Fruit fly (Drosophila melanogaster): ENCODE measurements around the gene CG12990.
A peak's percentile ranks its signal among the peaks of the same experiment; 100 is the strongest.

CG12990 gene

dm6 chrX:17698864-17699504 lies 27.3 kb upstream of the CG12990 start (continued):
- TF ChIP-seq Eip78C (GFP tag) (peak; percentile 98), CG6808 (GFP tag; optimal IDR thresholded peaks at IDR 0.05) (peak; percentile 92), CG8632 (GFP tag; optimal IDR thresholded peaks at IDR 0.05) (peak; percentile 89), CG11902 (GFP tag; optimal IDR thresholded peaks at IDR 0.05) (peak; percentile 75), CG32006 (GFP tag; optimal IDR thresholded peaks at IDR 0.05) (peak; percentile 95), Hr39 (GFP tag; optimal IDR thresholded peaks at IDR 0.05) (peak; percentile 87), svp (GFP tag) (peak; percentile 97), CG16779 (tag; optimal IDR thresholded peaks at IDR 0.05) (peak; percentile 86), net (GFP tag; optimal IDR thresholded peaks at IDR 0.05) (peak; percentile 90), CG11294 (GFP tag; IDR thresholded peaks at IDR 0.05) (peak; percentile 68; the same call in 1 of the 2 replicates), vri (GFP tag; optimal IDR thresholded peaks at IDR 0.05) (peak; percentile 77), Eip75B (GFP tag; optimal IDR thresholded peaks at IDR 0.05) (peak; percentile 89), Eip93F (GFP tag; optimal IDR thresholded peaks at IDR 0.05) (peak; percentile 79), dac (GFP tag; optimal IDR thresholded peaks at IDR 0.05) (peak; percentile 80), Hr38 (GFP tag; optimal IDR thresholded peaks at IDR 0.05) (no peak), CG34406 (GFP tag; optimal IDR thresholded peaks at IDR 0.05) (peak; percentile 86), Smox (GFP tag; optimal IDR thresholded peaks at IDR 0.05) (peak; percentile 90)

- no peak for TF ChIP-seq CG31627 (GFP tag; optimal IDR thresholded peaks at IDR 0.05)
- no peak for TF ChIP-seq cyc (GFP tag; optimal IDR thresholded peaks at IDR 0.05)
- TF ChIP-seq achi (GFP tag; optimal IDR thresholded peaks at IDR 0.05): no peak
Observed at dm6 chrX:17698436-17698835, 26.7 kb upstream of the CG12990 start, which contains the start of gene chas. chas (minus strand) TSS chrX:17698730.

dm6 chrX:17697703-17698145 lies 26.0 kb upstream of the CG12990 start:
- no peak for TF ChIP-seq CG6792 (GFP tag; optimal IDR thresholded peaks at IDR 0.05)
- TF ChIP-seq fkh (GFP tag; optimal IDR thresholded peaks at IDR 0.05): peak; percentile 24
- peak; percentile 47 for TF ChIP-seq svp (GFP tag)

- TF ChIP-seq CG10669 (GFP tag; optimal IDR thresholded peaks at IDR 0.05) (peak; percentile 14), Eip93F (GFP tag; optimal IDR thresholded peaks at IDR 0.05) (no peak), CG31627 (GFP tag; optimal IDR thresholded peaks at IDR 0.05) (peak; percentile 16), CG6808 (GFP tag; optimal IDR thresholded peaks at IDR 0.05) (no peak), Eip78C (GFP tag) (peak; percentile 66), CG10631 (GFP tag; optimal IDR thresholded peaks at IDR 0.05) (no peak), CG6163 (GFP tag; IDR thresholded peaks at IDR 0.05) (0 out of 3 replicates have a peak, but pooled peaks have one; percentile 24), fkh (GFP tag; optimal IDR thresholded peaks at IDR 0.05) (no peak), CG3032 (tag; optimal IDR thresholded peaks at IDR 0.05) (no peak), ss (GFP tag; optimal IDR thresholded peaks at IDR 0.05) (peak in 1 of 2 experiments; percentile 14), CG8319 (GFP tag; optimal IDR thresholded peaks at IDR 0.05) (no peak), acj6 (GFP tag; optimal IDR thresholded peaks at IDR 0.05) (no peak), CG4318 (GFP tag; optimal IDR thresholded peaks at IDR 0.05) (no peak), vri (GFP tag; optimal IDR thresholded peaks at IDR 0.05) (no peak), Sox15 (GFP tag; optimal IDR thresholded peaks at IDR 0.05) (no peak), svp (GFP tag) (peak; percentile 50)
Observed at dm6 chrX:17697266-17697665, 25.6 kb upstream of the CG12990 start.

dm6 chrX:17696637-17697036 lies 24.9 kb upstream of the CG12990 start:
- TF ChIP-seq Hr38 (GFP tag; optimal IDR thresholded peaks at IDR 0.05): no peak
- peak; percentile 17 for TF ChIP-seq OdsH (GFP tag; optimal IDR thresholded peaks at IDR 0.05)
- TF ChIP-seq eg (GFP tag; IDR thresholded peaks at IDR 0.05): peak; percentile 48; the same call in 1 of the 3 replicates
- TF ChIP-seq CG9139 (GFP tag; optimal IDR thresholded peaks at IDR 0.05): no peak
- no peak for TF ChIP-seq CG15336 (GFP tag; IDR thresholded peaks at IDR 0.05)
- peak; percentile 15 for TF ChIP-seq Hr4 (GFP tag; optimal IDR thresholded peaks at IDR 0.05)
- peak; percentile 4 for TF ChIP-seq CG32006 (GFP tag; optimal IDR thresholded peaks at IDR 0.05)
- peak; percentile 20 for TF ChIP-seq Sox14 (GFP tag; optimal IDR thresholded peaks at IDR 0.05)
- no peak for TF ChIP-seq Sox15 (GFP tag; optimal IDR thresholded peaks at IDR 0.05)
- TF ChIP-seq fd59A (GFP tag; optimal IDR thresholded peaks at IDR 0.05): no peak
- no peak for TF ChIP-seq Sox102F (GFP tag; optimal IDR thresholded peaks at IDR 0.05)
- peak; percentile 45 for TF ChIP-seq CG10631 (GFP tag; optimal IDR thresholded peaks at IDR 0.05)
- TF ChIP-seq CG6163 (GFP tag; IDR thresholded peaks at IDR 0.05): peak; percentile 39; the same call in 1 of the 3 replicates
- TF ChIP-seq Hr39 (GFP tag; optimal IDR thresholded peaks at IDR 0.05): peak; percentile 27
- peak; percentile 54 for TF ChIP-seq lz (GFP tag; optimal IDR thresholded peaks at IDR 0.05)
- TF ChIP-seq CG31627 (GFP tag; optimal IDR thresholded peaks at IDR 0.05): peak; percentile 46
- peak; percentile 40 for TF ChIP-seq fkh (GFP tag; optimal IDR thresholded peaks at IDR 0.05)
- TF ChIP-seq cyc (GFP tag; optimal IDR thresholded peaks at IDR 0.05): peak; percentile 32
- peak; percentile 8 for TF ChIP-seq CG3032 (tag; optimal IDR thresholded peaks at IDR 0.05)
- peak; percentile 48 for TF ChIP-seq Smox (GFP tag; optimal IDR thresholded peaks at IDR 0.05)
- TF ChIP-seq CG7368 (GFP tag; optimal IDR thresholded peaks at IDR 0.05): no peak
- TF ChIP-seq CG1621 (tag; optimal IDR thresholded peaks at IDR 0.05): no peak
- TF ChIP-seq dac (GFP tag; optimal IDR thresholded peaks at IDR 0.05): no peak

All from whole organism, prepupa.